Fruit fly (Drosophila melanogaster) whole organism, embryonic: ENCODE data around the gene CG15764.

Source experiments
- ATbp ChIP-seq: fragments of 200-800 bp; sonication (Bioruptor generic); optimal IDR thresholded peaks from 2 replicates; lab custom pipeline; 2017; ENCODE audit warnings: missing biosample characterization, mild to moderate bottlenecking, missing genetic modification characterization, missing genetic modification reagents
- Aef1 ChIP-seq: fragments of 200-800 bp; sonication (Bioruptor generic); IDR thresholded peaks from 3 replicates; pipeline ENCODE4 v1.3.6; 2022; ENCODE audit warnings: missing biosample characterization, missing genetic modification characterization
- CG10267 ChIP-seq: fragments of 200-800 bp; sonication (Bioruptor generic); optimal IDR thresholded peaks from 2 replicates; lab custom pipeline; 2018; ENCODE audit warnings: missing biosample characterization, mild to moderate bottlenecking, missing genetic modification characterization, moderate library complexity
- CG10543 ChIP-seq: fragments of 200-800 bp; sonication (Bioruptor generic); optimal IDR thresholded peaks from 3 replicates; lab custom pipeline; 2017; ENCODE audit warnings: missing biosample characterization, mild to moderate bottlenecking, missing genetic modification characterization, moderate library complexity
- CG10565 ChIP-seq: fragments of 200-800 bp; sonication (Bioruptor generic); optimal IDR thresholded peaks from 3 replicates; lab custom pipeline; 2016; ENCODE audit warnings: missing biosample characterization, mild to moderate bottlenecking, missing genetic modification characterization
- CG10959 ChIP-seq: fragments of 200-800 bp; sonication (Bioruptor generic); IDR thresholded peaks from 2 replicates; pipeline ENCODE4 v1.3.6; 2022; ENCODE audit warnings: missing biosample characterization, missing genetic modification characterization
- CG11504 ChIP-seq: fragments of 200-800 bp; sonication (Bioruptor generic); optimal IDR thresholded peaks from 3 replicates; lab custom pipeline; 2019; ENCODE audit warnings: missing biosample characterization, mild to moderate bottlenecking, missing genetic modification characterization, moderate library complexity
- CG12769 ChIP-seq: fragments of 200-800 bp; sonication (Bioruptor generic); optimal IDR thresholded peaks from 2 replicates; lab custom pipeline; 2019; ENCODE audit warnings: missing biosample characterization, mild to moderate bottlenecking, missing genetic modification characterization, moderate library complexity
- CG13296 ChIP-seq: fragments of 200-800 bp; sonication (Bioruptor generic); optimal IDR thresholded peaks from 3 replicates; lab custom pipeline; 2018; ENCODE audit warnings: missing biosample characterization, mild to moderate bottlenecking, missing genetic modification characterization
- CG14667 ChIP-seq: fragments of 200-800 bp; sonication (Bioruptor generic); IDR thresholded peaks from 2 replicates; pipeline ENCODE4 v1.3.6; 2022; ENCODE audit warnings: missing biosample characterization, missing genetic modification characterization
- CG16779 ChIP-seq: fragments of 200-800 bp; sonication (Bioruptor generic); IDR thresholded peaks from 2 replicates; pipeline ENCODE4 v1.3.6; 2022; ENCODE audit warnings: missing biosample characterization, missing genetic modification characterization
- CG16863 ChIP-seq: fragments of 200-800 bp; sonication (Bioruptor generic); optimal IDR thresholded peaks from 3 replicates; lab custom pipeline; 2016; ENCODE audit warnings: missing biosample characterization, missing genetic modification characterization
- CG17802 ChIP-seq: fragments of 200-800 bp; sonication (Bioruptor generic); optimal IDR thresholded peaks from 2 replicates; lab custom pipeline; 2018; ENCODE audit warnings: missing biosample characterization, mild to moderate bottlenecking, missing genetic modification characterization, moderate library complexity
- CG2129 ChIP-seq: fragments of 200-800 bp; sonication (Bioruptor generic); IDR thresholded peaks from 2 replicates; pipeline ENCODE4 v1.3.6; 2022; ENCODE audit warnings: missing biosample characterization, missing genetic modification characterization; ENCODE audit not compliant: partially characterized antibody
- CG2712 ChIP-seq: fragments of 200-800 bp; optimal IDR thresholded peaks from 3 replicates; lab custom pipeline; 2019; ENCODE audit warnings: missing biosample characterization, mild to moderate bottlenecking, missing genetic modification characterization, moderate library complexity
- CG32772 ChIP-seq: fragments of 200-800 bp; sonication (Bioruptor generic); IDR thresholded peaks from 2 replicates; pipeline ENCODE4 v1.3.6; 2022; ENCODE audit warnings: missing biosample characterization, missing genetic modification characterization
- CG3838 ChIP-seq: fragments of 200-800 bp; sonication (Bioruptor generic); optimal IDR thresholded peaks from 3 replicates; lab custom pipeline; 2016; ENCODE audit warnings: missing biosample characterization, missing genetic modification characterization
- CG42726 ChIP-seq: fragments of 200-800 bp; sonication (Bioruptor generic); IDR thresholded peaks from 2 replicates; pipeline ENCODE4 v1.3.6; 2022; ENCODE audit warnings: missing biosample characterization, missing genetic modification characterization; ENCODE audit not compliant: partially characterized antibody
- CG6175 ChIP-seq: fragments of 200-800 bp; sonication (Bioruptor generic); IDR thresholded peaks from 3 replicates; pipeline ENCODE4 v1.3.6; 2022; ENCODE audit warnings: missing biosample characterization, missing genetic modification characterization
- CG8388 ChIP-seq: fragments of 200-800 bp; sonication (Bioruptor generic); optimal IDR thresholded peaks from 2 replicates; lab custom pipeline; 2019; ENCODE audit warnings: missing biosample characterization, mild to moderate bottlenecking, missing genetic modification characterization, moderate library complexity
- CG9215 ChIP-seq: fragments of 200-800 bp; sonication (Bioruptor generic); IDR thresholded peaks from 2 replicates; pipeline ENCODE4 v1.3.6; 2022; ENCODE audit warnings: missing biosample characterization, missing genetic modification characterization
- CG9609 ChIP-seq: fragments of 200-800 bp; sonication (Bioruptor generic); optimal IDR thresholded peaks from 3 replicates; lab custom pipeline; 2016; ENCODE audit warnings: missing biosample characterization, missing genetic modification characterization
- CHES-1-like ChIP-seq: fragments of 200-800 bp; sonication (Bioruptor generic); optimal IDR thresholded peaks from 2 replicates; lab custom pipeline; 2016; ENCODE audit warnings: missing biosample characterization, missing genetic modification characterization
- Dll ChIP-seq: fragments of 200-800 bp; sonication (Bioruptor generic); IDR thresholded peaks from 4 replicates; pipeline ENCODE4 v1.3.6; 2022; ENCODE audit warnings: missing biosample characterization, missing genetic modification characterization; ENCODE audit not compliant: partially characterized antibody
- Fer3 ChIP-seq: fragments of 200-800 bp; sonication (Bioruptor generic); optimal IDR thresholded peaks from 2 replicates; lab custom pipeline; 2018; ENCODE audit warnings: missing biosample characterization, mild to moderate bottlenecking, missing genetic modification characterization, moderate library complexity
- H15 ChIP-seq: fragments of 200-800 bp; sonication (Bioruptor generic); IDR thresholded peaks from 3 replicates; pipeline ENCODE4 v1.3.6; 2022; ENCODE audit warnings: missing biosample characterization, missing genetic modification characterization
- HHEX ChIP-seq: fragments of 200-800 bp; sonication (Bioruptor generic); optimal IDR thresholded peaks from 3 replicates; lab custom pipeline; 2017; ENCODE audit warnings: missing biosample characterization, mild to moderate bottlenecking, missing genetic modification characterization, missing genetic modification reagents
- Hr51 ChIP-seq, 2 experiments: fragments of 200-800 bp; sonication (Bioruptor generic); optimal IDR thresholded peaks; 2 replicates in 1 of 2; 3 replicates in 1 of 2; lab custom pipeline; 2016 to 2018; ENCODE audit warnings: missing biosample characterization in 2 of 2, missing genetic modification characterization in 2 of 2, mild to moderate bottlenecking in 1 of 2, moderate library complexity in 1 of 2
- Hsf ChIP-seq: fragments of 200-800 bp; sonication (Bioruptor generic); optimal IDR thresholded peaks from 3 replicates; lab custom pipeline; 2016; ENCODE audit warnings: missing biosample characterization, missing genetic modification characterization
- Spps ChIP-seq: fragments of 200-800 bp; sonication (Bioruptor generic); optimal IDR thresholded peaks from 2 replicates; lab custom pipeline; 2018; ENCODE audit warnings: missing biosample characterization, mild to moderate bottlenecking, missing genetic modification characterization
- Ssrp ChIP-seq: fragments of 200-800 bp; sonication (Bioruptor generic); optimal IDR thresholded peaks from 2 replicates; lab custom pipeline; 2018; ENCODE audit warnings: missing biosample characterization, mild to moderate bottlenecking, missing genetic modification characterization, moderate library complexity
- Tbp ChIP-seq: fragments of >200 bp; optimal IDR thresholded peaks from 2 replicates; lab custom pipeline; 2018; ENCODE audit warnings: missing biosample characterization, missing genetic modification characterization
- Trl ChIP-seq, 3 experiments: fragments of >200 bp in 2 of 3; fragments of 200-800 bp in 1 of 3; sonication (Bioruptor generic) in 1 of 3; optimal IDR thresholded peaks; 2 replicates in 1 of 3; 3 replicates in 2 of 3; lab custom pipeline; 2016 to 2017; ENCODE audit warnings: missing biosample characterization in 1 of 3, missing genetic modification characterization in 1 of 3
- Vsx1 ChIP-seq: fragments of 200-800 bp; sonication (Bioruptor generic); optimal IDR thresholded peaks from 2 replicates; lab custom pipeline; 2017; ENCODE audit warnings: missing biosample characterization, mild to moderate bottlenecking, missing genetic modification characterization, missing genetic modification reagents
- Xbp1 ChIP-seq: fragments of 200-800 bp; sonication (Bioruptor generic); optimal IDR thresholded peaks from 3 replicates; lab custom pipeline; 2016; ENCODE audit warnings: missing biosample characterization, mild to moderate bottlenecking, missing genetic modification characterization
- ab ChIP-seq: fragments of 200-800 bp; sonication (Bioruptor generic); optimal IDR thresholded peaks from 2 replicates; lab custom pipeline; 2016; ENCODE audit warnings: missing biosample characterization, missing genetic modification characterization
- ara ChIP-seq: fragments of 200-800 bp; sonication (Bioruptor generic); IDR thresholded peaks from 2 replicates; pipeline ENCODE4 v1.3.6; 2022; ENCODE audit warnings: missing biosample characterization, missing genetic modification characterization
- dan ChIP-seq: fragments of 200-800 bp; sonication (Bioruptor generic); IDR thresholded peaks from 2 replicates; pipeline ENCODE4 v1.3.6; 2022; ENCODE audit warnings: missing biosample characterization, missing genetic modification characterization
- dysf ChIP-seq: fragments of 200-800 bp; sonication (Bioruptor generic); IDR thresholded peaks from 3 replicates; pipeline ENCODE4 v1.3.6; 2022; ENCODE audit warnings: missing biosample characterization, missing genetic modification characterization
- esg ChIP-seq: fragments of 200-800 bp; sonication (Bioruptor generic); conservative IDR thresholded peaks from 2 replicates; pipeline ENCODE4 v1.3.6; 2022; ENCODE audit warnings: missing biosample characterization, missing genetic modification characterization
- ewg ChIP-seq: fragments of 200-800 bp; sonication (Bioruptor generic); optimal IDR thresholded peaks from 3 replicates; lab custom pipeline; 2017; ENCODE audit warnings: mild to moderate bottlenecking, missing biosample characterization, missing genetic modification reagents, missing genetic modification characterization
- fd96Cb ChIP-seq: fragments of 200-800 bp; sonication (Bioruptor generic); optimal IDR thresholded peaks from 2 replicates; lab custom pipeline; 2018; ENCODE audit warnings: missing biosample characterization, mild to moderate bottlenecking, missing genetic modification characterization, moderate library complexity
- fu2 ChIP-seq: fragments of 200-800 bp; sonication (Bioruptor generic); optimal IDR thresholded peaks from 2 replicates; lab custom pipeline; 2016; ENCODE audit warnings: missing biosample characterization, missing genetic modification characterization
- her ChIP-seq: fragments of 200-800 bp; sonication (Bioruptor generic); optimal IDR thresholded peaks from 2 replicates; lab custom pipeline; 2016; ENCODE audit warnings: missing biosample characterization, missing genetic modification characterization
- oc ChIP-seq: fragments of 200-800 bp; sonication (Bioruptor generic); optimal IDR thresholded peaks from 2 replicates; lab custom pipeline; 2018; ENCODE audit warnings: missing biosample characterization, mild to moderate bottlenecking, missing genetic modification characterization, moderate library complexity
- peb ChIP-seq: fragments of 200-800 bp; sonication (Bioruptor generic); IDR thresholded peaks from 2 replicates; pipeline ENCODE4 v1.3.6; 2022; ENCODE audit warnings: missing biosample characterization, missing genetic modification characterization
- psq ChIP-seq: fragments of 200-800 bp; sonication (Bioruptor generic); optimal IDR thresholded peaks from 2 replicates; lab custom pipeline; 2017; ENCODE audit warnings: missing biosample characterization, missing genetic modification characterization
- sisA ChIP-seq: fragments of 200-800 bp; sonication (Bioruptor generic); IDR thresholded peaks from 2 replicates; pipeline ENCODE4 v1.3.6; 2022; ENCODE audit warnings: missing biosample characterization, missing genetic modification characterization
- wor ChIP-seq: fragments of 200-800 bp; sonication (Bioruptor generic); IDR thresholded peaks from 2 replicates; pipeline ENCODE4 v1.3.6; 2022; ENCODE audit warnings: missing biosample characterization, missing genetic modification characterization

The CG15764 gene

DNA sequence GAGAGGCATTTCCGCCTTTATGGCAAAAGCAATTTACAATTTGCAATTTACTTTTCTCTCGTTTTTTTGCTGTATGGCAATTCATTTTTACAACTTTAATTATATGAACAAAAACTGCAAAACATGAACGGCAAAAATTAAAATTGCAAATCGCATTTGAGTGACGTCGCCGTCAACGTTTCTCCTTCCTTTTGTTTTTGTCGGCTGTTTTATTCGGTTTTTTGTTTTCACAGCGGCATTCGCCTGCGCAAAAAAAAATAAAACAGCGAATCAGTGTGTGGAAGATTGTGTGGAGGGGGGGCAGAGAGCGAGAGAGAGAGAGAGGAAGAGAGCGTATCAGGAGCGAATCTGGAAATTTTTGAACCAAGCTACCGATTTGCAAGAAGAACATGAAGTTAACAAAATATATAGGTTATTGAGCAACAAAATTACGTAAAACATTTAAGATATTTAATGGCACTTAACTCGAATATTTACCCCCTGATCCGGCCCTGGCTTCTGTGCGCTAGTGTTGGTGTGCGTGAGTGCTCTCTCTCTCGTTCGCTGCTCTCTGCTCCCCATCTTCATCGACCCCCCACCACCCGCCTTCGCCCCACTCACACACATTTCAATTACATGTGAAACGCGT is 49.7 kb downstream of the CG15764 start (continued):
- TF ChIP-seq Vsx1 (GFP tag; lab: Kevin White, UChicago) (peak; percentile 95), Spps (tag; lab: Kevin White, UChicago) (peak; percentile 94), fd96Cb (tag; lab: Kevin White, UChicago) (peak; percentile 99), CG42726 (peak; percentile 90), ab (GFP tag; lab: Kevin White, UChicago) (peak; percentile 99), CG9215 (GFP tag; lab: Robert Waterston, UW) (peak; percentile 99), CG10543 (peak; percentile 98), ewg (GFP tag; lab: Kevin White, UChicago) (peak; percentile 98), CG9609 (GFP tag; lab: Kevin White, UChicago) (peak; percentile 99), CG2129 (no peak), oc (tag; lab: Kevin White, UChicago) (peak; percentile 99), CG10565 (GFP tag; lab: Kevin White, UChicago) (peak; percentile 86), her (GFP tag; lab: Kevin White, UChicago) (peak; percentile 97), CG10959 (GFP tag; lab: Robert Waterston, UW) (peak; percentile 99), Fer3 (peak; percentile 99), dysf (GFP tag; lab: Robert Waterston, UW) (peak; percentile 100), dan (GFP tag; lab: Robert Waterston, UW) (peak; percentile 98), CG14667 (peak; percentile 99), CHES-1-like (GFP tag; lab: Kevin White, UChicago) (peak; percentile 99), CG3838 (GFP tag; lab: Kevin White, UChicago) (peak; percentile 95), ara (GFP tag; lab: Robert Waterston, UW) (peak; percentile 99), CG11504 (tag; lab: Kevin White, UChicago) (peak; percentile 98), CG12769 (tag; lab: Kevin White, UChicago) (peak; percentile 100), wor (GFP tag; lab: Robert Waterston, UW) (peak; percentile 98), CG16779 (GFP tag; lab: Robert Waterston, UW) (peak; percentile 99), esg (GFP tag; lab: Robert Waterston, UW) (peak; percentile 99), peb (peak; percentile 99), CG16863 (GFP tag; lab: Kevin White, UChicago) (peak; percentile 99), HHEX (GFP tag; lab: Kevin White, UChicago) (peak; percentile 99), CG17802 (tag; lab: Kevin White, UChicago) (peak; percentile 90), Aef1 (GFP tag; lab: Robert Waterston, UW) (peak; percentile 100), sisA (GFP tag; lab: Robert Waterston, UW) (peak; percentile 100), H15 (GFP tag; lab: Robert Waterston, UW) (peak; percentile 99), CG13296 (GFP tag; lab: Kevin White, UChicago) (peak; percentile 99), psq (GFP tag; lab: Kevin White, UChicago) (peak; percentile 97), Xbp1 (GFP tag; lab: Kevin White, UChicago) (peak; percentile 99), Dll (GFP tag; lab: Robert Waterston, UW) (0 out of 4 replicates have a peak, but pooled peaks have one; percentile 50), CG2712 (peak; percentile 98), Hr51 (GFP tag; optimal IDR thresholded peaks at IDR 0.05; lab: Kevin White, UChicago) (peak; percentile 97 to 98), CG32772 (GFP tag; lab: Robert Waterston, UW) (peak; percentile 100), Hsf (GFP tag; lab: Kevin White, UChicago) (peak; percentile 99), CG8388 (GFP tag; lab: Kevin White, UChicago) (peak; percentile 96), Trl (optimal IDR thresholded peaks at IDR 0.05; lab: Kevin White, UChicago) (peak; percentile 89 to 97), Trl (GFP tag; optimal IDR thresholded peaks at IDR 0.05; lab: Kevin White, UChicago) (peak; percentile 99), CG10267 (tag; lab: Kevin White, UChicago) (peak; percentile 91), fu2 (GFP tag; lab: Kevin White, UChicago) (peak; percentile 98), CG6175 (GFP tag; lab: Robert Waterston, UW) (peak; percentile 99), Ssrp (tag; lab: Kevin White, UChicago) (peak; percentile 98), ATbp (GFP tag; lab: Kevin White, UChicago) (peak; percentile 99), Tbp (GFP tag; lab: Kevin White, UChicago) (no peak)
